Worm (Caenorhabditis elegans) whole organism, late embryonic: Measurements from ENCODE around the gene W04G3.12.

Source experiments
- ceh-34 ChIP-seq: sonication (generic microtip); optimal IDR thresholded peaks from 2 replicates; lab custom pipeline; 2016; ENCODE audit warnings: mild to moderate bottlenecking, missing genetic modification characterization, missing compliant biosample characterization
- fkh-10 ChIP-seq: fragments of 150-350 bp; optimal IDR thresholded peaks from 2 replicates; lab custom pipeline; 2014; ENCODE audit warnings: missing biosample characterization, missing genetic modification reagents, missing genetic modification characterization
- gmeb-2 ChIP-seq: sonication (generic microtip); optimal IDR thresholded peaks from 2 replicates; lab custom pipeline; 2016; ENCODE audit warnings: missing genetic modification characterization, inconsistent platforms, missing compliant biosample characterization
- hlh-13 ChIP-seq: fragments of 200-800 bp; sonication (Bioruptor generic); optimal IDR thresholded peaks from 2 replicates; lab custom pipeline; 2018; ENCODE audit warnings: mild to moderate bottlenecking, missing genetic modification characterization, missing compliant biosample characterization
- nhr-11 ChIP-seq: fragments of 150-350 bp; optimal IDR thresholded peaks from 2 replicates; lab custom pipeline; 2014; ENCODE audit warnings: missing biosample characterization, missing genetic modification characterization

- no peak for TF ChIP-seq fkh-10 (GFP tag; lab: Kevin White, UChicago)
- no peak for TF ChIP-seq nhr-11 (tag; lab: Kevin White, UChicago)
- no peak for TF ChIP-seq hlh-13 (GFP tag; lab: Kevin White, UChicago)
- TF ChIP-seq gmeb-2: no peak
- TF ChIP-seq ceh-34 (tag; lab: Kevin White, UChicago): no peak
These were observed 29.4 kb downstream of the W04G3.12 start, which contains the start of gene clc-1 for ce11 chrX:11047183-11047582.
